Worm (Caenorhabditis elegans): ENCODE data around the gene vps-60.

ce11 chrV:8650365-8650764, 44.4 kb upstream of the vps-60 start:
- TF ChIP-seq lin-13 (GFP tag; optimal IDR thresholded peaks at IDR 0.05) (no peak), nhr-237 (tag; optimal IDR thresholded peaks at IDR 0.05) (no peak), lsy-2 (tag; optimal IDR thresholded peaks at IDR 0.05) (no peak), skn-1 (tag; optimal IDR thresholded peaks at IDR 0.05) (no peak), ceh-16 (tag; optimal IDR thresholded peaks at IDR 0.05) (no peak)
